Fruit fly (Drosophila melanogaster) whole organism, adult: ENCODE measurements around the gene CG31957.

Experiments
- CG11617 ChIP-seq: fragments of 200-800 bp; sonication (Bioruptor generic); optimal IDR thresholded peaks from 2 replicates; lab custom pipeline; 2017; ENCODE audit warnings: mild to moderate bottlenecking, missing biosample characterization, missing genetic modification reagents, missing genetic modification characterization
- CG12768 ChIP-seq: fragments of 200-800 bp; sonication (Bioruptor generic); optimal IDR thresholded peaks from 2 replicates; lab custom pipeline; 2017; ENCODE audit warnings: missing biosample characterization, missing genetic modification characterization, mild to moderate bottlenecking, moderate library complexity, missing genetic modification reagents
- CG14711 ChIP-seq: fragments of 200-800 bp; sonication (Bioruptor generic); optimal IDR thresholded peaks from 2 replicates; lab custom pipeline; 2018; ENCODE audit warnings: missing biosample characterization, mild to moderate bottlenecking, missing genetic modification characterization, moderate library complexity
- CG1620 ChIP-seq: fragments of 200-800 bp; sonication (Bioruptor generic); optimal IDR thresholded peaks from 2 replicates; lab custom pipeline; 2016; ENCODE audit warnings: missing biosample characterization, missing genetic modification characterization
- CG33017 ChIP-seq: fragments of 200-800 bp; sonication (Bioruptor generic); optimal IDR thresholded peaks from 2 replicates; lab custom pipeline; 2018; ENCODE audit warnings: missing biosample characterization, mild to moderate bottlenecking, missing genetic modification characterization, moderate library complexity
- CG5204 ChIP-seq: fragments of 200-800 bp; sonication (Bioruptor generic); optimal IDR thresholded peaks from 2 replicates; lab custom pipeline; 2016; ENCODE audit warnings: missing biosample characterization, missing genetic modification characterization
- CG7045 ChIP-seq: fragments of 200-800 bp; sonication (Bioruptor generic); optimal IDR thresholded peaks from 2 replicates; lab custom pipeline; 2017; ENCODE audit warnings: missing biosample characterization, mild to moderate bottlenecking, missing genetic modification characterization
- CG7101 ChIP-seq: fragments of 200-800 bp; sonication (Bioruptor generic); optimal IDR thresholded peaks from 2 replicates; lab custom pipeline; 2018; ENCODE audit warnings: missing biosample characterization, mild to moderate bottlenecking, missing genetic modification characterization, moderate library complexity
- Clk ChIP-seq: fragments of 200-800 bp; sonication (Bioruptor generic); optimal IDR thresholded peaks from 2 replicates; lab custom pipeline; 2017; ENCODE audit warnings: missing biosample characterization, missing genetic modification characterization
- Crg-1 ChIP-seq: fragments of 200-800 bp; sonication (Bioruptor generic); optimal IDR thresholded peaks from 2 replicates; lab custom pipeline; 2016; ENCODE audit warnings: missing biosample characterization, missing genetic modification characterization
- Hr96 ChIP-seq: fragments of 200-800 bp; sonication (Bioruptor generic); optimal IDR thresholded peaks from 2 replicates; lab custom pipeline; 2016; ENCODE audit warnings: missing biosample characterization, missing genetic modification characterization
- Mnt ChIP-seq: fragments of 200-800 bp; sonication (Bioruptor generic); optimal IDR thresholded peaks from 2 replicates; lab custom pipeline; 2016; ENCODE audit warnings: missing biosample characterization, mild to moderate bottlenecking, missing genetic modification characterization
- bab1 ChIP-seq: fragments of 200-800 bp; sonication (Bioruptor generic); optimal IDR thresholded peaks from 3 replicates; lab custom pipeline; 2019; ENCODE audit warnings: missing biosample characterization, mild to moderate bottlenecking, missing genetic modification characterization, moderate library complexity
- cic ChIP-seq: fragments of 200-800 bp; sonication (Bioruptor generic); optimal IDR thresholded peaks from 2 replicates; lab custom pipeline; 2017; ENCODE audit warnings: missing biosample characterization, mild to moderate bottlenecking, missing genetic modification characterization, moderate library complexity
- cnc ChIP-seq, 2 experiments: fragments of >200 bp; optimal IDR thresholded peaks; 2 replicates each; lab custom pipeline; 2017
- kay ChIP-seq: fragments of 200-800 bp; sonication (Bioruptor generic); peaks from one replicate; lab custom pipeline; 2016; ENCODE audit warnings: missing biosample characterization, missing genetic modification characterization, borderline replicate concordance
- ovo ChIP-seq: fragments of 200-800 bp; sonication (Bioruptor generic); optimal IDR thresholded peaks from 2 replicates; lab custom pipeline; 2016; ENCODE audit warnings: missing biosample characterization, missing genetic modification characterization
- pad ChIP-seq: fragments of 200-800 bp; sonication (Bioruptor generic); optimal IDR thresholded peaks from 3 replicates; lab custom pipeline; 2017; ENCODE audit warnings: missing biosample characterization, missing genetic modification characterization, mild to moderate bottlenecking, moderate library complexity, missing genetic modification reagents
- tj ChIP-seq: fragments of 200-800 bp; sonication (Bioruptor generic); optimal IDR thresholded peaks from 3 replicates; lab custom pipeline; 2017; ENCODE audit warnings: missing biosample characterization, mild to moderate bottlenecking, missing genetic modification characterization, moderate library complexity
- toe ChIP-seq: fragments of 200-800 bp; sonication (Bioruptor generic); optimal IDR thresholded peaks from 2 replicates; lab custom pipeline; 2016; ENCODE audit warnings: missing biosample characterization, missing genetic modification characterization

The CG31957 gene

dm6 chr2L:3861388-3861787 is 10.9 kb downstream of the CG31957 start:
- TF ChIP-seq CG5204 (GFP tag; lab: Kevin White, UChicago) = no peak

DNA sequence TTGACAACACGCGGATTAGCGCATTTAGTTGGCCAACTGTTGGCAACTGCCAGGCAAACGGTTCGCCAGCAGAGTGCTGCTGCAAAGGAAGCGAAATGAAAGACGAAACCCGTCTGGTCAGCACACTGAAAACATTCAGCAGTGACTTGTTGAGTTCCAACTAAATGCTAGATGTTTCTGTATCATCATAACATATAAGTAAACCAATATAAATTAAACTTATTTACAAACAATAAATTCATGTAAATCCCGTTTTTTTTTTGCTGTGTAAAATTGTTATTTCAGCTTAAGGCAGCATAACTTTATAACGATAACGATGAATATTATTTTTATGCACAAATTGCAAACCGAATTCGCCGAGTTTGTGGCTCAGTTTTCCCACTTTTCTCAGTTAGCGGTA is 14.1 kb downstream of the CG31957 start:
- TF ChIP-seq CG11617 (GFP tag; lab: Kevin White, UChicago) (no peak), CG5204 (GFP tag; lab: Kevin White, UChicago) (no peak), CG7101 (no peak), Clk (GFP tag; lab: Kevin White, UChicago) (no peak), kay (GFP tag; lab: Kevin White, UChicago) (no peak), Crg-1 (GFP tag; lab: Kevin White, UChicago) (no peak), Mnt (GFP tag; lab: Kevin White, UChicago) (no peak), CG12768 (GFP tag; lab: Kevin White, UChicago) (no peak), CG14711 (tag; lab: Kevin White, UChicago) (no peak), bab1 (GFP tag; lab: Kevin White, UChicago) (no peak), cnc (optimal IDR thresholded peaks at IDR 0.05; lab: Kevin White, UChicago) (no peak), tj (GFP tag; lab: Kevin White, UChicago) (no peak), cic (no peak), CG33017 (tag; lab: Kevin White, UChicago) (no peak), pad (GFP tag; lab: Kevin White, UChicago) (no peak), CG7045 (GFP tag; lab: Kevin White, UChicago) (no peak), ovo (GFP tag; lab: Kevin White, UChicago) (no peak)

DNA sequence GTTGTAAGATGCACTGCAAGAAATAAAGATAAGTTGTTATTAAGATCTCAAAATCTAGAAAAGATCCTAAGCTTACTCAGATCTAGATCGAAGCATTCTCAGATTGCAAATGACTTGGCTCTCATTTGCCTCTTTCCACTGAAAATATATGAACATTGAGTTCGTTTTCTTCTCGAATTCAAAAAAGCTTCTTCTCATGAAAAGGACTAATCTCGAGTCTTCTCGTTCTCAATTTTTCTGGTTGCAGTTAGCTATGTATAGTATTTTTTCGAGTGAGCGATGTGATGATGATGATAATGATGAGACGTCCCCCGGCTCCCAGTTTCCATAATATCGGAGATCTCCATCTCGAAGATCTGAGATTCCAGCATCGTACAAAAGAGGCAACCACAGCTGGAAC is 15.9 kb downstream of the CG31957 start:
- TF ChIP-seq Hr96 (GFP tag; lab: Kevin White, UChicago) (no peak), CG11617 (GFP tag; lab: Kevin White, UChicago) (no peak), Clk (GFP tag; lab: Kevin White, UChicago) (no peak), tj (GFP tag; lab: Kevin White, UChicago) (no peak), CG12768 (GFP tag; lab: Kevin White, UChicago) (no peak), cic (no peak), CG1620 (GFP tag; lab: Kevin White, UChicago) (no peak), CG14711 (tag; lab: Kevin White, UChicago) (no peak), CG7101 (no peak), pad (GFP tag; lab: Kevin White, UChicago) (no peak), bab1 (GFP tag; lab: Kevin White, UChicago) (no peak), kay (GFP tag; lab: Kevin White, UChicago) (no peak), CG7045 (GFP tag; lab: Kevin White, UChicago) (no peak), Crg-1 (GFP tag; lab: Kevin White, UChicago) (no peak), Mnt (GFP tag; lab: Kevin White, UChicago) (no peak), toe (no peak), ovo (GFP tag; lab: Kevin White, UChicago) (no peak), CG33017 (tag; lab: Kevin White, UChicago) (no peak), CG5204 (GFP tag; lab: Kevin White, UChicago) (no peak)

DNA sequence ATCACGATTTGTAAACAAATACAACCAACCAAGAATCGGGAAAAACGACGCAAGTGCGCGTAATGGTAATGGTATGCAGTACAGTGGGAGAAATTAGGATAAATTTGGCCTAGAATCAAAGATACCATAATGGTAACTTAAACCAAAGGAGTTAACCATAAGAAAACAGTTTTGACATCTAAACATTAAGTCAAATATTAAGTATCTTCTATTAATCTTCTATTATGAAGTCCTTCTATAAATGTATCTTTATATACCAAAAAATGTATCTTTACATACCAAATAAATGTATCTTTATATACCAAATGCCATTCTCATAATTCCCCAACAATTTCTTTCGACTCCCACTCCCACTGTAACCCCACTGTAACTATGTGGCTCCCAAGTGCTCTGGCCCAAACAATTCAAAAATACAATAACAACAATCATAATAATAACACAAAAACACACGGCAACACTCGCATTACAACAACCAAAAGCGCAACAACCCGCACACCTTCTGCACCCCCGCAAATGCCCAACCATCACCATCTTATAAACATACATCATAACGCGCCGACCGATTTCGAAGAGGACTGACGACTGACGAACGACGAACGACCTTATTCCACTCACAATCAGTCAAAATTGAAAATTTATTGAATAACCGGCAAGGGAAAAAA is 16.6 kb downstream of the CG31957 start:
- TF ChIP-seq CG11617 (GFP tag; lab: Kevin White, UChicago) = no peak
- no peak for TF ChIP-seq cic
- no peak for TF ChIP-seq CG1620 (GFP tag; lab: Kevin White, UChicago)
- TF ChIP-seq toe = no peak
- TF ChIP-seq CG12768 (GFP tag; lab: Kevin White, UChicago) = no peak
- no peak for TF ChIP-seq CG14711 (tag; lab: Kevin White, UChicago)
- TF ChIP-seq CG7045 (GFP tag; lab: Kevin White, UChicago) = no peak
- no peak for TF ChIP-seq CG33017 (tag; lab: Kevin White, UChicago)
- TF ChIP-seq bab1 (GFP tag; lab: Kevin White, UChicago) = no peak
- no peak for TF ChIP-seq kay (GFP tag; lab: Kevin White, UChicago)
- TF ChIP-seq pad (GFP tag; lab: Kevin White, UChicago) = no peak
- no peak for TF ChIP-seq Hr96 (GFP tag; lab: Kevin White, UChicago)
- TF ChIP-seq CG7101 = no peak

DNA sequence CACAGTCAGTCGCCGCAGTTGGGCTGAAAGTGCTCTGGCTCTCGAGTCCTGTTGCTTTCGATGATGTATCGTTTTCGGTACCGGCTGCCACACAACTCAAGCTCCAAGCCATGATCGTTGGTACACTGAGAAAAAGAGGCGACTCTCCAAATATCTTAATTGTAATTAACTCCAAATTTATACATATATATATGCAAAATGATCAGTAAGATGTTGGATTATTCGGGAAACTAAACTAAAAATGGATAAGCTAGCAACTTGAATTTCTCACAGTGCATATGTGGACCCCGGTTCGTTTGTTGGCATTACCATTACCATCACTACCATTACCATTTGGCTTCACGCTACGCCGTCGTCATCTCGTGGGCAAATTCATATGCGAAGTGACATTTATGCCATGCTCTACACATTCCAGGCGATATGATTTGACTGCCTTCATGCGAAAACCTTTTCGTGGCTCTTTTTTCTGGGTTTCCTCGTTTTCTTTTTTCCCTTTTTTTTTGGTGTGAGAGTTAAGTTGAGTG is 18.7 kb downstream of the CG31957 start:
- TF ChIP-seq ovo (GFP tag; lab: Kevin White, UChicago) (no peak), kay (GFP tag; lab: Kevin White, UChicago) (no peak), CG11617 (GFP tag; lab: Kevin White, UChicago) (no peak), Clk (GFP tag; lab: Kevin White, UChicago) (no peak), CG5204 (GFP tag; lab: Kevin White, UChicago) (no peak), Hr96 (GFP tag; lab: Kevin White, UChicago) (no peak), cnc (optimal IDR thresholded peaks at IDR 0.05; lab: Kevin White, UChicago) (no peak)

DNA sequence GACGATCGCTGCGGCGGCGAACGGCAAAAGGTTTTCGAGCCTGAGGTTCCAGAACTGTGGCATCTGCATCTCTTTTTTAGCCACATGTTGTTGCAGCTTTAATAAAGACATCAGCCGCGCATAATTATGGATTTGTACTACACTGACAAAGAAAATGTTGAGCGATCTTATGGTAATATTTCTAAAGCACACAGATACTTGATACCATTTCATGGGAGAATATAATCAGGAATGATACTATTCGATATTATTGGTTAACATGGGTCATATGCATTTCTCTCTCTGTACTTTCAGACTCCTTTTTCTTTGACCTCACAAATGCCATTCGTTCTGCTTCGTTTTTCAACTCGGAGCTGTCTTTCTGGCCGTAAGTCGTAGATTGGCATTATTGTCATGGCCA is 20.1 kb downstream of the CG31957 start:
- TF ChIP-seq CG14711 (tag; lab: Kevin White, UChicago) (no peak), bab1 (GFP tag; lab: Kevin White, UChicago) (no peak), Clk (GFP tag; lab: Kevin White, UChicago) (no peak)
